Fruit fly (Drosophila melanogaster) whole organism, adult: Measurements from ENCODE around the gene EloB.

Experiments used
- CG11617 ChIP-seq: fragments of 200-800 bp; sonication (Bioruptor generic); optimal IDR thresholded peaks from 2 replicates; lab custom pipeline; 2017; ENCODE audit warnings: mild to moderate bottlenecking, missing biosample characterization, missing genetic modification reagents, missing genetic modification characterization
- CG12768 ChIP-seq: fragments of 200-800 bp; sonication (Bioruptor generic); optimal IDR thresholded peaks from 2 replicates; lab custom pipeline; 2017; ENCODE audit warnings: missing biosample characterization, missing genetic modification characterization, mild to moderate bottlenecking, moderate library complexity, missing genetic modification reagents
- CG14711 ChIP-seq: fragments of 200-800 bp; sonication (Bioruptor generic); optimal IDR thresholded peaks from 2 replicates; lab custom pipeline; 2018; ENCODE audit warnings: missing biosample characterization, mild to moderate bottlenecking, missing genetic modification characterization, moderate library complexity
- CG1620 ChIP-seq: fragments of 200-800 bp; sonication (Bioruptor generic); optimal IDR thresholded peaks from 2 replicates; lab custom pipeline; 2016; ENCODE audit warnings: missing biosample characterization, missing genetic modification characterization
- CG33017 ChIP-seq: fragments of 200-800 bp; sonication (Bioruptor generic); optimal IDR thresholded peaks from 2 replicates; lab custom pipeline; 2018; ENCODE audit warnings: missing biosample characterization, mild to moderate bottlenecking, missing genetic modification characterization, moderate library complexity
- CG5204 ChIP-seq: fragments of 200-800 bp; sonication (Bioruptor generic); optimal IDR thresholded peaks from 2 replicates; lab custom pipeline; 2016; ENCODE audit warnings: missing biosample characterization, missing genetic modification characterization
- CG7045 ChIP-seq: fragments of 200-800 bp; sonication (Bioruptor generic); optimal IDR thresholded peaks from 2 replicates; lab custom pipeline; 2017; ENCODE audit warnings: missing biosample characterization, mild to moderate bottlenecking, missing genetic modification characterization
- CG7101 ChIP-seq: fragments of 200-800 bp; sonication (Bioruptor generic); optimal IDR thresholded peaks from 2 replicates; lab custom pipeline; 2018; ENCODE audit warnings: missing biosample characterization, mild to moderate bottlenecking, missing genetic modification characterization, moderate library complexity
- Clk ChIP-seq: fragments of 200-800 bp; sonication (Bioruptor generic); optimal IDR thresholded peaks from 2 replicates; lab custom pipeline; 2017; ENCODE audit warnings: missing biosample characterization, missing genetic modification characterization
- Crg-1 ChIP-seq: fragments of 200-800 bp; sonication (Bioruptor generic); optimal IDR thresholded peaks from 2 replicates; lab custom pipeline; 2016; ENCODE audit warnings: missing biosample characterization, missing genetic modification characterization
- Hr96 ChIP-seq: fragments of 200-800 bp; sonication (Bioruptor generic); optimal IDR thresholded peaks from 2 replicates; lab custom pipeline; 2016; ENCODE audit warnings: missing biosample characterization, missing genetic modification characterization
- Mnt ChIP-seq: fragments of 200-800 bp; sonication (Bioruptor generic); optimal IDR thresholded peaks from 2 replicates; lab custom pipeline; 2016; ENCODE audit warnings: missing biosample characterization, mild to moderate bottlenecking, missing genetic modification characterization
- bab1 ChIP-seq: fragments of 200-800 bp; sonication (Bioruptor generic); optimal IDR thresholded peaks from 3 replicates; lab custom pipeline; 2019; ENCODE audit warnings: missing biosample characterization, mild to moderate bottlenecking, missing genetic modification characterization, moderate library complexity
- cic ChIP-seq: fragments of 200-800 bp; sonication (Bioruptor generic); optimal IDR thresholded peaks from 2 replicates; lab custom pipeline; 2017; ENCODE audit warnings: missing biosample characterization, mild to moderate bottlenecking, missing genetic modification characterization, moderate library complexity
- cnc ChIP-seq, 2 experiments: fragments of >200 bp; optimal IDR thresholded peaks; 2 replicates each; lab custom pipeline; 2017
- kay ChIP-seq: fragments of 200-800 bp; sonication (Bioruptor generic); peaks from one replicate; lab custom pipeline; 2016; ENCODE audit warnings: missing biosample characterization, missing genetic modification characterization, borderline replicate concordance
- ovo ChIP-seq: fragments of 200-800 bp; sonication (Bioruptor generic); optimal IDR thresholded peaks from 2 replicates; lab custom pipeline; 2016; ENCODE audit warnings: missing biosample characterization, missing genetic modification characterization
- pad ChIP-seq: fragments of 200-800 bp; sonication (Bioruptor generic); optimal IDR thresholded peaks from 3 replicates; lab custom pipeline; 2017; ENCODE audit warnings: missing biosample characterization, missing genetic modification characterization, mild to moderate bottlenecking, moderate library complexity, missing genetic modification reagents
- tj ChIP-seq: fragments of 200-800 bp; sonication (Bioruptor generic); optimal IDR thresholded peaks from 3 replicates; lab custom pipeline; 2017; ENCODE audit warnings: missing biosample characterization, mild to moderate bottlenecking, missing genetic modification characterization, moderate library complexity
- toe ChIP-seq: fragments of 200-800 bp; sonication (Bioruptor generic); optimal IDR thresholded peaks from 2 replicates; lab custom pipeline; 2016; ENCODE audit warnings: missing biosample characterization, missing genetic modification characterization

The EloB gene

DNA sequence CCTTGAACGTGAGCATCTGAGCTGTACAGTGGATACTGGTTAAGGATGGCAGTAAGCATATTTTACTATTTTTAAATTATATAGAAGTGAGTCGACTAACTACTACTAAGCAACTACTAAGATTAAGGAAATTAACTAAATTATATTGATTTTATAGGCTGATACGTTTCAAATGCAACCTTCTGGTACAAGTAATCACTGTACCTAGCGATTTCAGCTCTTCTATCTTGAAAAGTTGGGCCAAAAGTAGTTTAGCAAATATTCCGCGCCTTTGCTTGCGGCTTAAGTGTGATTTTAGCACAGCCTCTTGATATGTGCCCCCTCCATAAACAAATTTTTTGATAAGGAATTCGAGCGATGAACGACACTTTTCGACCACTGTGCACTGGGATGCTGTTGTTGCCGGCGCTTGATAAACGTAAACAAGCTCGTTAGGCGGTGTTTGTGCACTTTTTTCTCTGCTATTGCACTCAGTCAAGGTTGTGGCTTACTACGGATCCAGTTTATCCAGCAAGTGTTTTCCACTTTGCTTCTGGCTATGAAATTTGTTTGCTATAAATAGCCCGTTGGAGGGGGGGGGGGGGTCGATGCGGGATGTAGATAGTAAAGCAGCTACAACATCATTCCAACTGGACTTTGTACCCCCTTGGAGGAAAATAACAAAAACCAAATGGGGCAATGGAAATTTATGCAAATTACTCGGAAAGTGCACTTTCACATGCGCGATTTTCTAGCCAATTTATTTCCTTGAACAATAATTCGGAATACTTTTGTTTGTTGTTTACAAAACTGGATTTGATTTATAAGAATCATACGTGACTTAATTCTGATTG, 23.2 kb downstream of the EloB start:
- TF ChIP-seq CG1620 (GFP tag; lab: Kevin White, UChicago) (peak; percentile 54), CG14711 (tag; lab: Kevin White, UChicago) (peak; percentile 84), CG7045 (GFP tag; lab: Kevin White, UChicago) (peak; percentile 84), tj (GFP tag; lab: Kevin White, UChicago) (peak; percentile 42), CG5204 (GFP tag; lab: Kevin White, UChicago) (peak; percentile 88), Hr96 (GFP tag; lab: Kevin White, UChicago) (peak; percentile 70), Crg-1 (GFP tag; lab: Kevin White, UChicago) (peak; percentile 43), bab1 (no peak), CG11617 (GFP tag; lab: Kevin White, UChicago) (peak; percentile 81), toe (GFP tag; lab: Kevin White, UChicago) (peak; percentile 55), Mnt (GFP tag; lab: Kevin White, UChicago) (no peak), cic (GFP tag; lab: Kevin White, UChicago) (peak; percentile 90), CG33017 (tag; lab: Kevin White, UChicago) (peak; percentile 91), kay (GFP tag; lab: Kevin White, UChicago) (peak; percentile 77), pad (GFP tag; lab: Kevin White, UChicago) (peak; percentile 62), ovo (GFP tag; lab: Kevin White, UChicago) (peak; percentile 25), CG12768 (GFP tag; lab: Kevin White, UChicago) (peak; percentile 88), Clk (GFP tag; lab: Kevin White, UChicago) (peak; percentile 62), cnc (optimal IDR thresholded peaks at IDR 0.05; lab: Kevin White, UChicago) (peak in 1 of 2 experiments; percentile 23), CG7101 (tag; lab: Kevin White, UChicago) (peak; percentile 86)

DNA sequence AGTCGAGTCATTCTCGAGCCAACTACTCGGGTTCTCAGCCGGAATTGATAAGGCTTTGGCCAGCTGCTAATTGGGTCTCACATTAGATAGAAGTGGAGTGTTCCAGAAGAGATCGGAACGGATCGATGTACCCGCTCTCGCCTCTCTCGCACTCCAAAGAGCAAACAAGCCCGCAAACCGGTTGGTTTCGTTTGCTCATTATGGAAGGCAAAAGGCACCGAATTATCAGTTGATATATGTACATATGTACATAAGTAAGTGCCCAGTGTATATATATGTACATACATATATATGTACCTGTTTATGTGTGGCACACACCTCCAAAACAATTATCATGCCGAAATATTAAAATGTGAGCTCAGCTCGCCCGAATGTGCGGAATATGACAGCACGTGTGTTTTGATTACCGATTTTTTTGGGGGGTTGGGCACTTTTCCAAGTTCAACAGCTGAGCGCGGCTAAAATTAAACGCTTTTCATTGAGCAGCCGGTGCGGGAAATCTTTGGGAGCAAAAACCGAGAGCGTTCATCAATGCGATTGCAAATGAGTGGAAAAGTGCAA, 23.9 kb downstream of the EloB start:
- no peak for TF ChIP-seq CG11617 (GFP tag; lab: Kevin White, UChicago)
- no peak for TF ChIP-seq Mnt (GFP tag; lab: Kevin White, UChicago)
- no peak for TF ChIP-seq Crg-1 (GFP tag; lab: Kevin White, UChicago)
- no peak for TF ChIP-seq bab1
- TF ChIP-seq CG33017 (tag; lab: Kevin White, UChicago) = no peak
- no peak for TF ChIP-seq cic (GFP tag; lab: Kevin White, UChicago)
- no peak for TF ChIP-seq Clk (GFP tag; lab: Kevin White, UChicago)
- TF ChIP-seq CG12768 (GFP tag; lab: Kevin White, UChicago) = peak; percentile 53
- no peak for TF ChIP-seq CG5204 (GFP tag; lab: Kevin White, UChicago)
- no peak for TF ChIP-seq pad (GFP tag; lab: Kevin White, UChicago)
- TF ChIP-seq kay (GFP tag; lab: Kevin White, UChicago) = peak; percentile 73
- TF ChIP-seq ovo (GFP tag; lab: Kevin White, UChicago) = no peak
- no peak for TF ChIP-seq CG14711 (tag; lab: Kevin White, UChicago)

DNA sequence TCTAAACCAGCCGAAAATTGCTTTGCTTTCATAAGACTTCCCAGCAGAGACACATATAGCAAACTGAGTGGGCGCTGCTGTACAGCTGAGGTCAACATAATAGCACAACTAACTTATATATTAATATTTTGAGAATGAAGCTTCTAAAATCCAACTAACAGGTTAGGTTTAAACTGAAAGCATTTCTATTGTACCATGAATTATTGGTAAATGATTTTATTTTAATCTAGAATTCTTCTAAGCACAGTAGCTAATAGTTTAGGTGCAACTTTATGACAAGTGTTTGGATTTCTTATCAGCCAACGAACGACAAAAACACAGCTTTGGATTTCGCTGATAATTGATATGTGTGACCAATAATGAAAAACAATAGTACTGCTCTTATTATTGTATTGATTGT, 24.6 kb downstream of the EloB start:
- TF ChIP-seq CG7045 (GFP tag; lab: Kevin White, UChicago) (peak; percentile 52), Hr96 (GFP tag; lab: Kevin White, UChicago) (peak; percentile 30), CG5204 (GFP tag; lab: Kevin White, UChicago) (no peak), toe (GFP tag; lab: Kevin White, UChicago) (no peak), CG11617 (GFP tag; lab: Kevin White, UChicago) (no peak), cnc (optimal IDR thresholded peaks at IDR 0.05; lab: Kevin White, UChicago) (no peak), Crg-1 (GFP tag; lab: Kevin White, UChicago) (no peak), bab1 (peak; percentile 71), ovo (GFP tag; lab: Kevin White, UChicago) (no peak), CG33017 (tag; lab: Kevin White, UChicago) (peak; percentile 63), kay (GFP tag; lab: Kevin White, UChicago) (no peak), Clk (GFP tag; lab: Kevin White, UChicago) (no peak), Mnt (GFP tag; lab: Kevin White, UChicago) (no peak), tj (GFP tag; lab: Kevin White, UChicago) (no peak), CG12768 (GFP tag; lab: Kevin White, UChicago) (no peak), CG7101 (tag; lab: Kevin White, UChicago) (peak; percentile 63), CG14711 (tag; lab: Kevin White, UChicago) (peak; percentile 74), CG1620 (GFP tag; lab: Kevin White, UChicago) (no peak), pad (GFP tag; lab: Kevin White, UChicago) (peak; percentile 44), cic (GFP tag; lab: Kevin White, UChicago) (peak; percentile 35)

DNA sequence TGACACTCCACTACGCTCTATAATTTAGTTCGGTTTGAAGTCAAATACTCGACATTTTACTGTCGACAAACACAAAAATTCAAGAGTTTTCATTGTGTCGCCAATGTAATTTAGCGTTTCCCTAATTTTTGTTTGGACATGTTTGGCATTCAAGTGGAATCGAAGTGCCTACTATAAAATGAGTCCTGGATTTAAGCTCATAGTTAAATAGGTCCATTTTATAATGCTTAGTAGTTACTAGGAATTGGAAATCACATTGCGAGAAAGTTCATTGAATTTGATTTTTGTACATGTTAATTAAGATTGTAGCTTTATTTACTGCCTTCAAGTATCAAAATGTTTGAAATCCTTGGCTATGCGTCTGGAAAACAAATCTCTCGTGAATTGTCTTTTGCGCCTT, 25.4 kb downstream of the EloB start, which contains the start of gene att-ORFB:
att-ORFB (minus strand) TSS at position 101 of the 400 bp plus-strand sequence.
- TF ChIP-seq ovo (GFP tag; lab: Kevin White, UChicago) (no peak), CG7101 (tag; lab: Kevin White, UChicago) (no peak)

DNA sequence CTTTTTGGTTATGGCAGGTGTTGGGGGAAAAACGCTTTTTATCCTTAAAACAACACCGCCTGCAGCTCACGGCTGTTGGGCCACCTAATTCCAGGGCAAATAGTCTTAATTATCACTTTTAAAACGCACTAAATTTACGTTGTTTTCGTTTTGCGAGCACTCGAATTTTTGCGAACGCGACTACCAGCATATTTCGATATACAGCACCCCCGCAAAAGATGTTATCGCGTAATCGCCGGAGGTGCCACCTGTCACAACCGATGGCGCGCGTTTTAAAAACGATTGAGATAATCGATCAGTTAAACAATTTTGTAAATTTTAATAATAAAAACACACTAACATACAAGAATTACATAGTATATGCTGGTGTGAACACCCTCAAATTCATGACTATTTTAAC, 27.6 kb downstream of the EloB start, which contains the start of gene Stat92E:
Stat92E (minus strand) TSS at position 219 of the 400 bp plus-strand sequence.
- no peak for TF ChIP-seq cic (GFP tag; lab: Kevin White, UChicago)
- TF ChIP-seq kay (GFP tag; lab: Kevin White, UChicago) = peak; percentile 21
- TF ChIP-seq tj (GFP tag; lab: Kevin White, UChicago) = peak; percentile 24
